Fruit fly (Drosophila melanogaster): Measurements from ENCODE around the gene CG4374.

Gene CG4374

dm6 chr3R:23398979-23399378 is 73.1 kb downstream of the CG4374 start:
- no peak for TF ChIP-seq Pif1A (GFP tag; optimal IDR thresholded peaks at IDR 0.05)
- peak; percentile 37; the same call in 1 of the 2 replicates for TF ChIP-seq CG10348 (GFP tag; IDR thresholded peaks at IDR 0.05)
- peak; percentile 72; the same call in 2 of the 3 replicates for TF ChIP-seq CG4496 (GFP tag; IDR thresholded peaks at IDR 0.05)
- no peak for TF ChIP-seq CG8301 (tag; optimal IDR thresholded peaks at IDR 0.05)
- peak; percentile 24; the same call in 1 of the 2 replicates for TF ChIP-seq CG12605 (GFP tag; IDR thresholded peaks at IDR 0.05)
- TF ChIP-seq CG32121 (GFP tag; IDR thresholded peaks at IDR 0.05), result peak; percentile 72
- TF ChIP-seq fd96Ca (GFP tag; IDR thresholded peaks at IDR 0.05), result peak; percentile 77
- TF ChIP-seq Ets98B (GFP tag; IDR thresholded peaks at IDR 0.05), result peak; percentile 35; the same call in 1 of the 2 replicates
- TF ChIP-seq rn (GFP tag; IDR thresholded peaks at IDR 0.05), result 0 out of 2 replicates have a peak, but pooled peaks have one; percentile 19

dm6 chr3R:23396548-23397294 is 75.4 kb downstream of the CG4374 start:
- TF ChIP-seq CG12605 (GFP tag; IDR thresholded peaks at IDR 0.05) (0 out of 2 replicates have a peak, but pooled peaks have one; percentile 18), CG9948 (tag; optimal IDR thresholded peaks at IDR 0.05) (peak; percentile 8), CG15710 (tag; optimal IDR thresholded peaks at IDR 0.05) (no peak), gl (tag; optimal IDR thresholded peaks at IDR 0.05) (no peak), Pif1B (GFP tag; optimal IDR thresholded peaks at IDR 0.05) (no peak), fd96Ca (GFP tag; IDR thresholded peaks at IDR 0.05) (0 out of 3 replicates have a peak, but pooled peaks have one; percentile 9), CG17806 (tag; optimal IDR thresholded peaks at IDR 0.05) (peak; percentile 13), CG4496 (GFP tag; IDR thresholded peaks at IDR 0.05) (peak; percentile 51; the same call in 1 of the 3 replicates), Ets98B (GFP tag; IDR thresholded peaks at IDR 0.05) (peak; percentile 44), CG8301 (tag; optimal IDR thresholded peaks at IDR 0.05) (peak; percentile 32), D1 (tag; optimal IDR thresholded peaks at IDR 0.05) (no peak), CG14655 (GFP tag; optimal IDR thresholded peaks at IDR 0.05) (peak; percentile 63), Snoo (tag; optimal IDR thresholded peaks at IDR 0.05) (no peak), CG32121 (GFP tag; IDR thresholded peaks at IDR 0.05) (peak; percentile 51; the same call in 1 of the 2 replicates), rn (GFP tag; IDR thresholded peaks at IDR 0.05) (no peak), EcR (GFP tag; optimal IDR thresholded peaks at IDR 0.05) (no peak)

DNA sequence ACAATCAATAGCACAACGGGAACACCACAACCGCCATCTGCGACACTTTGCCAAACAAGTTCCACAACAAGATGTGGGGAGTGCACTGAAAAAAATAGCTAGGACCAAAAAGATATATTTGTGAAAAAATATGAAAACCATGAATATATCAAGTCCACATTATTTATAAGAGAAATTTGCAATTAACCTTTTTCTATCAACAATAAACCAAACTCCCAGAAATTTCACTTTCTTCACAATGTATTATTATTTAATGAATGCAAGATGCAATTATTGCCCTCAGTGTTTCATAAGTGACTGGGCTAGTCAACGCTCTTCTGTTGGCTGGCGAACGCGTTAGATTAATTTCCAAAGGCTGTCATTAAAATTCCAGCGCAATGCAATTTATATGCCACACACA is 76.4 kb downstream of the CG4374 start:
- TF ChIP-seq D1 (tag; optimal IDR thresholded peaks at IDR 0.05) (no peak), EcR (GFP tag; optimal IDR thresholded peaks at IDR 0.05) (no peak), CG4496 (GFP tag; IDR thresholded peaks at IDR 0.05) (peak; percentile 67), Snoo (tag; optimal IDR thresholded peaks at IDR 0.05) (no peak), rn (GFP tag; IDR thresholded peaks at IDR 0.05) (peak; percentile 44; the same call in 1 of the 2 replicates), CG14655 (GFP tag; optimal IDR thresholded peaks at IDR 0.05) (peak; percentile 76), Pif1A (GFP tag; optimal IDR thresholded peaks at IDR 0.05) (peak; percentile 51), Ets98B (GFP tag; IDR thresholded peaks at IDR 0.05) (peak; percentile 71), CG32121 (GFP tag; IDR thresholded peaks at IDR 0.05) (peak; percentile 69), CG10348 (GFP tag; IDR thresholded peaks at IDR 0.05) (no peak), CG9948 (tag; optimal IDR thresholded peaks at IDR 0.05) (peak; percentile 11), CG12605 (GFP tag; IDR thresholded peaks at IDR 0.05) (peak; percentile 64), CG8159 (tag; optimal IDR thresholded peaks at IDR 0.05) (no peak), CG8301 (tag; optimal IDR thresholded peaks at IDR 0.05) (peak; percentile 71), Pif1B (GFP tag; optimal IDR thresholded peaks at IDR 0.05) (no peak), fd96Ca (GFP tag; IDR thresholded peaks at IDR 0.05) (0 out of 3 replicates have a peak, but pooled peaks have one; percentile 28), CG34367 (tag; optimal IDR thresholded peaks at IDR 0.05) (no peak), CG13204 (GFP tag; optimal IDR thresholded peaks at IDR 0.05) (no peak), gl (tag; optimal IDR thresholded peaks at IDR 0.05) (no peak), CG17806 (tag; optimal IDR thresholded peaks at IDR 0.05) (no peak), CG15710 (tag; optimal IDR thresholded peaks at IDR 0.05) (no peak)

dm6 chr3R:23393507-23393906 is 78.6 kb downstream of the CG4374 start:
- TF ChIP-seq CG13204 (GFP tag; optimal IDR thresholded peaks at IDR 0.05), result no peak
- TF ChIP-seq CG9948 (tag; optimal IDR thresholded peaks at IDR 0.05), result no peak
- no peak for TF ChIP-seq rn (GFP tag; IDR thresholded peaks at IDR 0.05)
- TF ChIP-seq CG32121 (GFP tag; IDR thresholded peaks at IDR 0.05), result peak; percentile 35; the same call in 1 of the 2 replicates
- no peak for TF ChIP-seq CG12605 (GFP tag; IDR thresholded peaks at IDR 0.05)
- TF ChIP-seq CG10348 (GFP tag; IDR thresholded peaks at IDR 0.05), result no peak
- no peak for TF ChIP-seq CG17806 (tag; optimal IDR thresholded peaks at IDR 0.05)
- TF ChIP-seq fd96Ca (GFP tag; IDR thresholded peaks at IDR 0.05), result no peak
- no peak for TF ChIP-seq Pif1A (GFP tag; optimal IDR thresholded peaks at IDR 0.05)
- no peak for TF ChIP-seq CG34367 (tag; optimal IDR thresholded peaks at IDR 0.05)
- TF ChIP-seq D1 (tag; optimal IDR thresholded peaks at IDR 0.05), result no peak
- no peak for TF ChIP-seq CG15710 (tag; optimal IDR thresholded peaks at IDR 0.05)
- TF ChIP-seq CG14655 (GFP tag; optimal IDR thresholded peaks at IDR 0.05), result peak; percentile 33
- peak; percentile 34 for TF ChIP-seq CG8301 (tag; optimal IDR thresholded peaks at IDR 0.05)
- no peak for TF ChIP-seq gl (tag; optimal IDR thresholded peaks at IDR 0.05)
- TF ChIP-seq CG8159 (tag; optimal IDR thresholded peaks at IDR 0.05), result no peak
- TF ChIP-seq CG4496 (GFP tag; IDR thresholded peaks at IDR 0.05), result no peak
- TF ChIP-seq Snoo (tag; optimal IDR thresholded peaks at IDR 0.05), result no peak
- TF ChIP-seq Ets98B (GFP tag; IDR thresholded peaks at IDR 0.05), result no peak
- TF ChIP-seq EcR (GFP tag; optimal IDR thresholded peaks at IDR 0.05), result no peak

DNA sequence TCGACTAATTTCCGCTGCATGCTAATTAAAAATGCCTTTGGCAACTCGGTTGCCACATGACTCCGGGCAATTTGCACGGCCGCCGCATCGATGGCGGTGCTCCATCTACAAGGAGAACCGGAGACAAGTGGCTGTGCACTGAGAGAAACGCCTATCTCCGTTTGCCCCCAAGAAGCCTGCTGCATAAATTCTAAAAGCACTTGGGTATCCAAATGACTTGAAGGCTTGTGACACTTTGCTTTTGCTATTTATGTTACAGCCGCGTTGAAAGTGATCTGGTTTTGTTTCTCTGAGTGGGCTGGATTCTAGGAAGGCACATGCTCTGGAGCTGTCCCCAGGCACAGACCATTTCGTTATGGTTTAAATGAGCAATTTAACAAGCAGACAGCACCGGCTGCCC is 79.8 kb downstream of the CG4374 start:
- TF ChIP-seq fd96Ca (GFP tag; IDR thresholded peaks at IDR 0.05), result peak; percentile 79
- TF ChIP-seq Ets98B (GFP tag; IDR thresholded peaks at IDR 0.05), result peak; percentile 56
- no peak for TF ChIP-seq CG15710 (tag; optimal IDR thresholded peaks at IDR 0.05)
- peak; percentile 53 for TF ChIP-seq CG17806 (tag; optimal IDR thresholded peaks at IDR 0.05)
- peak; percentile 73 for TF ChIP-seq CG8301 (tag; optimal IDR thresholded peaks at IDR 0.05)
- TF ChIP-seq gl (tag; optimal IDR thresholded peaks at IDR 0.05), result no peak
- peak; percentile 72 for TF ChIP-seq CG4496 (GFP tag; IDR thresholded peaks at IDR 0.05)
- TF ChIP-seq CG10348 (GFP tag; IDR thresholded peaks at IDR 0.05), result no peak
- TF ChIP-seq Pif1B (GFP tag; optimal IDR thresholded peaks at IDR 0.05), result peak; percentile 22
- TF ChIP-seq CG34367 (tag; optimal IDR thresholded peaks at IDR 0.05), result no peak
- TF ChIP-seq CG9948 (tag; optimal IDR thresholded peaks at IDR 0.05), result peak; percentile 52
- TF ChIP-seq Pif1A (GFP tag; optimal IDR thresholded peaks at IDR 0.05), result peak; percentile 58
- 0 out of 2 replicates have a peak, but pooled peaks have one; percentile 20 for TF ChIP-seq rn (GFP tag; IDR thresholded peaks at IDR 0.05)
- no peak for TF ChIP-seq Snoo (tag; optimal IDR thresholded peaks at IDR 0.05)
- TF ChIP-seq CG12605 (GFP tag; IDR thresholded peaks at IDR 0.05), result peak; percentile 58; the same call in 1 of the 2 replicates
- peak; percentile 35; the same call in 1 of the 2 replicates for TF ChIP-seq CG32121 (GFP tag; IDR thresholded peaks at IDR 0.05)
- no peak for TF ChIP-seq EcR (GFP tag; optimal IDR thresholded peaks at IDR 0.05)
- TF ChIP-seq CG8159 (tag; optimal IDR thresholded peaks at IDR 0.05), result peak; percentile 24
- peak; percentile 83 for TF ChIP-seq CG14655 (GFP tag; optimal IDR thresholded peaks at IDR 0.05)
- TF ChIP-seq CG13204 (GFP tag; optimal IDR thresholded peaks at IDR 0.05), result no peak
- no peak for TF ChIP-seq D1 (tag; optimal IDR thresholded peaks at IDR 0.05)
